Worm (Caenorhabditis elegans): Measurements from ENCODE around the gene oac-57.

DNA sequence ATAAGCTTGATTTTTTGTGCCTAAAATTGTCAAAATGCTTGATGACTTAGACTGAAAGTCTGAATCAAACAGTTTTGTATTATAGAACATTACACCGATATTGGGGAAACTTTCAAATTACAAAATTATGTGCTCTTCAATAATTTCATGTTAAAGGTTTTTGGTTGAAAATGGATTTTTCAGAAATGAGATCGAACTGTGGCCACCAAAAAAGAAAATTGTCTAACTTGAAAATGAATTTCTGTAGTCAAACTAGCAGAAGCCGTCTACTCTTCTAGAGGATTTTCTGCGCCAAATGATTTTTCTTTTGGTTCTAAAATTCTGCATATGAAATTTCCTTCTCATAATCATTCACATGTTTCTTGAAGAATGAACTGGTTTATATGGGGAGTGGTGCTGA is 33.3 kb upstream of the oac-57 start:
- TF ChIP-seq T22C8.4 (GFP tag; IDR thresholded peaks at IDR 0.05) (no peak), klf-2 (GFP tag; conservative IDR thresholded peaks at IDR 0.05) (no peak), flt-1 (GFP tag; IDR thresholded peaks at IDR 0.05) (no peak), ztf-23 (GFP tag; IDR thresholded peaks at IDR 0.05) (no peak), med-1 (GFP tag; optimal IDR thresholded peaks at IDR 0.05; ENCODE audit: insufficient read depth) (no peak), cog-1 (tag; optimal IDR thresholded peaks at IDR 0.05) (no peak), ref-1 (GFP tag; conservative IDR thresholded peaks at IDR 0.05) (no peak), tab-1 (GFP tag; IDR thresholded peaks at IDR 0.05) (no peak)

All from whole organism, midembryonic.